Worm (Caenorhabditis elegans): ENCODE measurements around the gene math-5.

ce11 chrII:1897936-1898335 is 15.3 kb upstream of the math-5 start, which contains the start of gene C46F9.6:
- TF ChIP-seq mdl-1 (tag; optimal IDR thresholded peaks at IDR 0.05) (no peak), lin-13 (GFP tag; optimal IDR thresholded peaks at IDR 0.05) (no peak), nhr-76 (tag; optimal IDR thresholded peaks at IDR 0.05) (no peak), sptf-1 (tag; optimal IDR thresholded peaks at IDR 0.05) (no peak), jun-1 (tag; optimal IDR thresholded peaks at IDR 0.05) (no peak), efl-3 (GFP tag; optimal IDR thresholded peaks at IDR 0.05) (no peak), ceh-90 (tag; optimal IDR thresholded peaks at IDR 0.05) (no peak), unc-62 (GFP tag; optimal IDR thresholded peaks at IDR 0.05) (no peak), snpc-4 (tag; optimal IDR thresholded peaks at IDR 0.05) (no peak), nhr-237 (tag; optimal IDR thresholded peaks at IDR 0.05) (no peak), ama-1 (optimal IDR thresholded peaks at IDR 0.05) (no peak), grh-1 (GFP tag; IDR thresholded peaks at IDR 0.05) (no peak), zag-1 (tag; optimal IDR thresholded peaks at IDR 0.05) (no peak), aly-2 (tag; optimal IDR thresholded peaks at IDR 0.05) (no peak)

Data from whole organism, L1 larva.